Worm (Caenorhabditis elegans) whole organism, L4/young adult: ENCODE measurements around the gene rcd-1.

Experiments used
- dao-5 ChIP-seq: sonication (generic microtip); optimal IDR thresholded peaks from 2 replicates; lab custom pipeline; 2016; ENCODE audit warnings: missing genotype, missing genetic modification characterization, moderate library complexity, missing compliant biosample characterization
- him-1 ChIP-seq: sonication (generic microtip); optimal IDR thresholded peaks from 2 replicates; lab custom pipeline; 2016; ENCODE audit warnings: missing genotype, missing genetic modification reagents, missing genetic modification characterization, missing compliant biosample characterization

ce11 chrII:3781238-3781637, 27.5 kb downstream of the rcd-1 start:
- TF ChIP-seq dao-5 (tag; lab: Kevin White, UChicago) (no peak), him-1 (no peak)
